Worm (Caenorhabditis elegans): Measurements from ENCODE around the gene flp-21.

- TF ChIP-seq mel-28 (tag; optimal IDR thresholded peaks at IDR 0.05; ENCODE audit: borderline replicate concordance): no peak
- TF ChIP-seq athp-1 (tag; optimal IDR thresholded peaks at IDR 0.05): no peak
- no peak for TF ChIP-seq cebp-2 (GFP tag; IDR thresholded peaks at IDR 0.05)
- TF ChIP-seq unc-62 (GFP tag; optimal IDR thresholded peaks at IDR 0.05): no peak
Observed at ce11 chrV:7785117-7785516, 8.1 kb upstream of the flp-21 start, which contains the start of gene C26F1.1.

All from whole organism, young adult.